Fruit fly (Drosophila melanogaster): Measurements from ENCODE around the gene Roc1b.

dm6 chr3L:377222-378071 is 19.7 kb downstream of the Roc1b start:
- TF ChIP-seq CG4496 (GFP tag; IDR thresholded peaks at IDR 0.05) = peak; percentile 65; the same call in 2 of the 3 replicates
- TF ChIP-seq CG9948 (tag; optimal IDR thresholded peaks at IDR 0.05) = peak; percentile 69
- no peak for TF ChIP-seq fd96Ca (GFP tag; IDR thresholded peaks at IDR 0.05)
